Worm (Caenorhabditis elegans): Measurements from ENCODE around the gene F44G4.7.

DNA sequence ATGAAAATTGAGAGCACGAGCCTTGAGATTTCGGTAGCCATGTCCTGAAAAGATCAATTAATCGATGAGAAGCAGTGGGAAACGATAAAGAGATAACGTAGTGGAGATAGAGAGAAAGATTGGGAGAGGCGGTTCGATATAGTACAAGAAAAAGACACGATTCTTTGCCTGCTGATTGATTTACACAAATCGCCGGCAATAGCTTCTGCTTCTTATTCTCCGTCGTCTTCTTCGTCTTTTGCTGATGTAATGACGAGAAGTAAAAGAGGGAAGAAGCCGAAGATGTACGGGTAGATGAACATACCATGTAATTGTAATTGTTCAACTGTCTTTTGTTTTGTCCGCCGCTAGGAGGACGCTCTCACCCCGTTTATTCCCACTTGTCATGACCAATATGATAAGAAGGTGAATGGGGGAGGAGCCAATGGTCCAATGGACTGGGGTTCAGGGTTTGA lies 24.3 kb upstream of the F44G4.7 start, which contains the start of gene F37B12.1:
- TF ChIP-seq cog-1 (tag; optimal IDR thresholded peaks at IDR 0.05) (no peak), ztf-23 (GFP tag; IDR thresholded peaks at IDR 0.05) (no peak), flt-1 (GFP tag; IDR thresholded peaks at IDR 0.05) (no peak), T22C8.4 (GFP tag; IDR thresholded peaks at IDR 0.05) (no peak), ref-1 (GFP tag; conservative IDR thresholded peaks at IDR 0.05) (no peak), klf-2 (GFP tag; conservative IDR thresholded peaks at IDR 0.05) (no peak)

Data from whole organism, midembryonic.